Fruit fly (Drosophila melanogaster): ENCODE results near the gene Lar.
A peak's percentile ranks its signal among the peaks of the same experiment; 100 is the strongest.

Gene Lar

dm6 chr2L:19582185-19582584, 4.2 kb upstream of the Lar start, which contains the start of gene Hakai (continued):
- TF ChIP-seq lbe (GFP tag; optimal IDR thresholded peaks at IDR 0.05) (no peak), Hr78 (GFP tag; optimal IDR thresholded peaks at IDR 0.05) (no peak), CG15514 (GFP tag; optimal IDR thresholded peaks at IDR 0.05) (peak; percentile 97), Xrp1 (GFP tag; IDR thresholded peaks at IDR 0.05) (peak; percentile 45; the same call in 1 of the 2 replicates), esg (GFP tag; conservative IDR thresholded peaks at IDR 0.05) (peak; percentile 48), stwl (tag; optimal IDR thresholded peaks at IDR 0.05) (peak; percentile 82), CG9932 (GFP tag; IDR thresholded peaks at IDR 0.05) (peak; percentile 83), CG18262 (tag; optimal IDR thresholded peaks at IDR 0.05) (peak; percentile 5), vvl (GFP tag; IDR thresholded peaks at IDR 0.05) (peak; percentile 68), Max (GFP tag; optimal IDR thresholded peaks at IDR 0.05) (peak; percentile 46), unpg (GFP tag; optimal IDR thresholded peaks at IDR 0.05) (peak; percentile 25), zfh2 (GFP tag; optimal IDR thresholded peaks at IDR 0.05) (peak; percentile 67), CrebB (tag; optimal IDR thresholded peaks at IDR 0.05) (no peak), CG9727 (GFP tag; optimal IDR thresholded peaks at IDR 0.05) (peak; percentile 50), NfI (GFP tag; optimal IDR thresholded peaks at IDR 0.05) (peak; percentile 2), E2f1 (GFP tag; IDR thresholded peaks at IDR 0.05) (0 out of 2 replicates have a peak, but pooled peaks have one; percentile 31), CG11696 (GFP tag; IDR thresholded peaks at IDR 0.05) (no peak), Nf-YB (GFP tag; optimal IDR thresholded peaks at IDR 0.05) (no peak), Ssrp (tag; optimal IDR thresholded peaks at IDR 0.05) (no peak), CG8765 (GFP tag; IDR thresholded peaks at IDR 0.05) (no peak), sqz (GFP tag; optimal IDR thresholded peaks at IDR 0.05) (no peak), crp (GFP tag; optimal IDR thresholded peaks at IDR 0.05) (peak in 1 of 2 experiments; percentile 72), CG10431 (GFP tag; optimal IDR thresholded peaks at IDR 0.05) (no peak), CG3847 (GFP tag; IDR thresholded peaks at IDR 0.05) (peak; percentile 89), CG6175 (GFP tag; IDR thresholded peaks at IDR 0.05) (0 out of 3 replicates have a peak, but pooled peaks have one; percentile 50), run (tag; optimal IDR thresholded peaks at IDR 0.05) (no peak), CG15479 (GFP tag; optimal IDR thresholded peaks at IDR 0.05) (no peak), fd3F (GFP tag; optimal IDR thresholded peaks at IDR 0.05) (peak; percentile 10), CG6654 (GFP tag; optimal IDR thresholded peaks at IDR 0.05) (no peak), gro (GFP tag; optimal IDR thresholded peaks at IDR 0.05) (peak; percentile 37), CG8924 (tag; optimal IDR thresholded peaks at IDR 0.05) (peak; percentile 10), CG11398 (GFP tag; optimal IDR thresholded peaks at IDR 0.05) (peak; percentile 32), pros (GFP tag; optimal IDR thresholded peaks at IDR 0.05) (no peak), toy (GFP tag; IDR thresholded peaks at IDR 0.05) (no peak), CG32772 (GFP tag; IDR thresholded peaks at IDR 0.05) (peak; percentile 56; the same call in 1 of the 2 replicates), odd (GFP tag; optimal IDR thresholded peaks at IDR 0.05) (no peak), pan (optimal IDR thresholded peaks at IDR 0.05) (no peak), pan (GFP tag; optimal IDR thresholded peaks at IDR 0.05 in 1 of 2, IDR thresholded peaks at IDR 0.05 in 1 of 2) (peak in 1 of 2 experiments; percentile 50), sna (GFP tag; IDR thresholded peaks at IDR 0.05; ENCODE audit: partially characterized antibody) (peak; percentile 55; the same call in 1 of the 2 replicates), CG17912 (GFP tag; optimal IDR thresholded peaks at IDR 0.05) (no peak), ssp (GFP tag; IDR thresholded peaks at IDR 0.05) (peak; percentile 57), CG4328 (GFP tag; optimal IDR thresholded peaks at IDR 0.05) (peak; percentile 33), Oli (tag; optimal IDR thresholded peaks at IDR 0.05) (peak; percentile 16), crc (GFP tag; optimal IDR thresholded peaks at IDR 0.05) (peak; percentile 41), vfl (GFP tag; optimal IDR thresholded peaks at IDR 0.05) (peak; percentile 25), CG17385 (GFP tag; optimal IDR thresholded peaks at IDR 0.05) (peak; percentile 28), CG12769 (tag; optimal IDR thresholded peaks at IDR 0.05) (no peak), Sry-β (GFP tag; optimal IDR thresholded peaks at IDR 0.05) (no peak), Doc2 (GFP tag; IDR thresholded peaks at IDR 0.05) (no peak), fu2 (GFP tag; optimal IDR thresholded peaks at IDR 0.05) (peak; percentile 55)

All from whole organism, embryonic.